Worm (Caenorhabditis elegans) whole organism, late embryonic: ENCODE results near the gene nspb-3.

Source experiments
- T23F11.4 ChIP-seq: fragments of 200-800 bp; sonication (Bioruptor generic); optimal IDR thresholded peaks from 2 replicates; lab custom pipeline; 2018; ENCODE audit warnings: mild to moderate bottlenecking, missing genetic modification characterization, missing compliant biosample characterization
- ceh-24 ChIP-seq: sonication (generic microtip); optimal IDR thresholded peaks from 2 replicates; lab custom pipeline; 2016; ENCODE audit warnings: mild to moderate bottlenecking, missing genetic modification characterization, missing compliant biosample characterization
- dmd-4 ChIP-seq: sonication (generic microtip); optimal IDR thresholded peaks from 2 replicates; lab custom pipeline; 2016; ENCODE audit warnings: borderline replicate concordance, missing genetic modification characterization, missing compliant biosample characterization
- elt-2 ChIP-seq: sonication (generic microtip); optimal IDR thresholded peaks from 2 replicates; lab custom pipeline; 2016; ENCODE audit warnings: missing genetic modification reagents, missing genetic modification characterization, missing compliant biosample characterization
- fax-1 ChIP-seq: sonication (generic microtip); optimal IDR thresholded peaks from 2 replicates; lab custom pipeline; 2016; ENCODE audit warnings: missing genotype, missing genetic modification characterization, missing compliant biosample characterization
- fkh-10 ChIP-seq: fragments of 150-350 bp; optimal IDR thresholded peaks from 2 replicates; lab custom pipeline; 2014; ENCODE audit warnings: missing biosample characterization, missing genetic modification reagents, missing genetic modification characterization
- gmeb-2 ChIP-seq: sonication (generic microtip); optimal IDR thresholded peaks from 2 replicates; lab custom pipeline; 2016; ENCODE audit warnings: missing genetic modification characterization, inconsistent platforms, missing compliant biosample characterization
- sox-2 ChIP-seq: fragments of 200-800 bp; sonication (Bioruptor generic); IDR thresholded peaks from 2 replicates; pipeline ENCODE4 v1.3.6; 2022; ENCODE audit warnings: missing genetic modification reagents, missing genetic modification characterization, missing compliant biosample characterization
- tbx-2 ChIP-seq: sonication (generic microtip); optimal IDR thresholded peaks from 2 replicates; lab custom pipeline; 2016; ENCODE audit warnings: missing genetic modification characterization, missing compliant biosample characterization
- unc-3 ChIP-seq, 2 experiments: fragments of 200-800 bp in 1 of 2; sonication (Bioruptor generic) in 1 of 2; sonication (generic microtip) in 1 of 2; conservative IDR thresholded peaks in 1 of 2; optimal IDR thresholded peaks in 1 of 2; 2 replicates each; pipeline versions ENCODE4 v1.3.6 to Lab custom; 2016 to 2022; ENCODE audit warnings: missing compliant biosample characterization in 2 of 2, missing genetic modification characterization in 2 of 2, missing genetic modification reagents in 1 of 2

- no peak for TF ChIP-seq fkh-10 (GFP tag; lab: Kevin White, UChicago)
- TF ChIP-seq tbx-2: no peak
- no peak for TF ChIP-seq dmd-4
- TF ChIP-seq unc-3 (GFP tag; conservative IDR thresholded peaks at IDR 0.05; lab: Robert Waterston, UW): no peak
- no peak for TF ChIP-seq unc-3 (tag; optimal IDR thresholded peaks at IDR 0.05; lab: Kevin White, UChicago)
- TF ChIP-seq elt-2 (tag; lab: Kevin White, UChicago): no peak
- TF ChIP-seq fax-1 (tag; lab: Kevin White, UChicago): no peak
- no peak; the same call in 1 of the 2 replicates for TF ChIP-seq sox-2
- TF ChIP-seq ceh-24 (tag; lab: Kevin White, UChicago): no peak
- TF ChIP-seq T23F11.4 (GFP tag; lab: Kevin White, UChicago): no peak
- TF ChIP-seq gmeb-2 (tag; lab: Kevin White, UChicago): no peak
Observed at ce11 chrIV:6575959-6576727, 18.6 kb downstream of the nspb-3 start.
